Worm (Caenorhabditis elegans): Measurements from ENCODE around the gene F55G7.1.

DNA sequence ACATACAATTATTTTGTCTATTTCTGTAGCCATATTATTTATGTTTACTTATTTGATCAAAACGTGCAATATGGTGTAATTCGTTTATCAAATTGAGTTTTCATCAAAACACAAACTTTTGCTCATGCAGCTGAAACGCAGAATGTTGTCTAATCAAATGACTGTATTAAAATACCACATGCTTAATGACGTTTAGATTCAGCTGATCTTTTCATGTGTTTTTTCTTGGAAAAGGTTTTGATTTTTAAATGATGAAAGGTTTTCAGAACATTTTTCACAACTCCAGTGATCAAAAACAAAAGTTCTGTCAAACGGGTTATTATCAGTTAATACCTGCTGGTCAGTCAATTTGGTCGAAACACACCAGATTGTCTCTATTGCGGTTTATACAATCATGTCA, 49.0 kb upstream of the F55G7.1 start, which contains the start of gene Y62H9A.1:
- TF ChIP-seq ceh-18 (tag; optimal IDR thresholded peaks at IDR 0.05) (no peak), unc-3 (GFP tag; conservative IDR thresholded peaks at IDR 0.05) (no peak), unc-3 (tag; optimal IDR thresholded peaks at IDR 0.05) (no peak), elt-2 (tag; optimal IDR thresholded peaks at IDR 0.05) (no peak), pqm-1 (tag; optimal IDR thresholded peaks at IDR 0.05) (no peak), C08G9.2 (tag; optimal IDR thresholded peaks at IDR 0.05) (no peak), dve-1 (tag; optimal IDR thresholded peaks at IDR 0.05) (no peak), ahr-1 (tag; optimal IDR thresholded peaks at IDR 0.05) (no peak), nhr-232 (tag; optimal IDR thresholded peaks at IDR 0.05) (no peak), tbx-2 (tag; optimal IDR thresholded peaks at IDR 0.05) (no peak)
